Worm (Caenorhabditis elegans) whole organism, late embryonic: ENCODE measurements around the gene Y37D8A.29.

Experiments used
- Y22D7AL.16 ChIP-seq: sonication (generic microtip); optimal IDR thresholded peaks from 2 replicates; lab custom pipeline; 2016; ENCODE audit warnings: missing genetic modification characterization, missing compliant biosample characterization
- ama-1 ChIP-seq: fragments of 150-350 bp; optimal IDR thresholded peaks from 2 replicates; lab custom pipeline; 2014
- dmd-4 ChIP-seq: sonication (generic microtip); optimal IDR thresholded peaks from 2 replicates; lab custom pipeline; 2016; ENCODE audit warnings: borderline replicate concordance, missing genetic modification characterization, missing compliant biosample characterization
- dve-1 ChIP-seq: sonication (generic microtip); optimal IDR thresholded peaks from 2 replicates; lab custom pipeline; 2017; ENCODE audit warnings: antibody characterized with exemption, mild to moderate bottlenecking, missing genetic modification characterization, missing compliant biosample characterization
- hlh-6 ChIP-seq: sonication (generic microtip); optimal IDR thresholded peaks from 2 replicates; lab custom pipeline; 2016; ENCODE audit warnings: missing genotype, missing genetic modification characterization, missing compliant biosample characterization
- nfya-1 ChIP-seq: sonication (generic microtip); optimal IDR thresholded peaks from 2 replicates; lab custom pipeline; 2017; ENCODE audit warnings: missing genetic modification characterization, mild to moderate bottlenecking, missing compliant biosample characterization, antibody characterized with exemption, moderate library complexity
- nhr-11 ChIP-seq: fragments of 150-350 bp; optimal IDR thresholded peaks from 2 replicates; lab custom pipeline; 2014; ENCODE audit warnings: missing biosample characterization, missing genetic modification characterization
- pqm-1 ChIP-seq: sonication (generic microtip); optimal IDR thresholded peaks from 2 replicates; lab custom pipeline; 2016; ENCODE audit warnings: missing genetic modification characterization, missing compliant biosample characterization
- unc-55 ChIP-seq: sonication (generic microtip); optimal IDR thresholded peaks from 2 replicates; lab custom pipeline; 2017; ENCODE audit warnings: missing biosample characterization, missing genetic modification reagents, missing genetic modification characterization

DNA sequence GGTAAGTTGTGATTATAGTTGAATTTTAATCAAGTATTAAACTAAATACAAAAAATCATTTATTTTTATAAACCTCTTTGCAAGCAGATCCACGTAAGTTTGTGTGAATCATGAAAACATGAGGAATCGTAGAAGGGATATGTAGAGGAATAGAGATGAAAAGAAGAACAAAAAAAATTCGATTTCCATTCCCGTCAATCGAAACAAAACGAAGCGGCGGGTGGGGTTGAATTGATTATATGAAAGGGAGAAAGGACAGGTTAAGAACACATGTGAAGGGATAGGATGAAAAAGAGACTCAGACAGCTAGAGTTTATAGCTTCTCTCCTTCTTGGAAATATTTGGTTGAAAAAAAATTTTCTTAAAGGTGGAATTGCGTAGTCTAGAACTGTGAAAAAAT is 31.4 kb downstream of the Y37D8A.29 start:
- TF ChIP-seq dve-1 (tag; lab: Kevin White, UChicago) (no peak), ama-1 (lab: Kevin White, UChicago) (no peak), pqm-1 (tag; lab: Kevin White, UChicago) (no peak), dmd-4 (tag; lab: Kevin White, UChicago) (no peak), hlh-6 (tag; lab: Kevin White, UChicago) (no peak), nfya-1 (tag; lab: Kevin White, UChicago) (no peak), unc-55 (no peak), nhr-11 (tag; lab: Kevin White, UChicago) (no peak), Y22D7AL.16 (tag; lab: Kevin White, UChicago) (no peak)
